Fruit fly (Drosophila melanogaster) whole organism, wandering third instar larva: ENCODE data around the gene CG13679.

Source experiments
- Abd-B ChIP-seq: fragments of >200 bp; optimal IDR thresholded peaks from 2 replicates; lab custom pipeline; 2017; ENCODE audit warnings: missing biosample characterization, missing genetic modification characterization
- CG32264 ChIP-seq: fragments of 200-800 bp; sonication (Bioruptor generic); optimal IDR thresholded peaks from 2 replicates; lab custom pipeline; 2016; ENCODE audit warnings: missing biosample characterization, missing genetic modification characterization
- CG9705 ChIP-seq: fragments of 200-800 bp; sonication (Bioruptor generic); optimal IDR thresholded peaks from 2 replicates; lab custom pipeline; 2018; ENCODE audit warnings: missing biosample characterization, mild to moderate bottlenecking, missing genetic modification characterization
- CrebA ChIP-seq: fragments of 200-800 bp; sonication (Bioruptor generic); optimal IDR thresholded peaks from 2 replicates; lab custom pipeline; 2016; ENCODE audit warnings: missing biosample characterization, mild to moderate bottlenecking, missing genetic modification characterization, borderline replicate concordance
- GATAd ChIP-seq: sonication (Bioruptor generic); optimal IDR thresholded peaks from 2 replicates; lab custom pipeline; 2016; ENCODE audit warnings: missing biosample characterization, missing genetic modification characterization
- HLH106 ChIP-seq: fragments of 200-800 bp; optimal IDR thresholded peaks from 3 replicates; lab custom pipeline; 2019; ENCODE audit warnings: missing biosample characterization, mild to moderate bottlenecking, missing genetic modification characterization, moderate library complexity
- Hr78 ChIP-seq: fragments of >200 bp; optimal IDR thresholded peaks from 2 replicates; lab custom pipeline; 2017; ENCODE audit warnings: missing biosample characterization, missing genetic modification characterization
- Hr83 ChIP-seq: fragments of 200-300 bp; sonication (Bioruptor generic); optimal IDR thresholded peaks from 2 replicates; lab custom pipeline; 2016; ENCODE audit warnings: missing biosample characterization, mild to moderate bottlenecking, missing genetic modification characterization, moderate library complexity; ENCODE audit not compliant: poor library complexity, severe bottlenecking
- Jra ChIP-seq: sonication (Bioruptor generic); optimal IDR thresholded peaks from 2 replicates; lab custom pipeline; 2016; ENCODE audit warnings: missing biosample characterization, missing genetic modification characterization
- Mio ChIP-seq: sonication (Bioruptor generic); optimal IDR thresholded peaks from 2 replicates; lab custom pipeline; 2016; ENCODE audit warnings: missing biosample characterization, missing genetic modification characterization
- N ChIP-seq: fragments of >200 bp; optimal IDR thresholded peaks from 2 replicates; lab custom pipeline; 2018; ENCODE audit warnings: missing biosample characterization, missing external identifiers, missing genetic modification characterization
- OdsH ChIP-seq: fragments of 200-800 bp; sonication (Bioruptor generic); optimal IDR thresholded peaks from 2 replicates; lab custom pipeline; 2016; ENCODE audit warnings: missing biosample characterization, mild to moderate bottlenecking, missing genetic modification characterization
- Rel ChIP-seq, 2 experiments: fragments of 200-800 bp; sonication (Bioruptor generic) in 1 of 2; optimal IDR thresholded peaks; 2 replicates in 1 of 2; 3 replicates in 1 of 2; lab custom pipeline; 2016 to 2019; ENCODE audit warnings: mild to moderate bottlenecking in 2 of 2, missing biosample characterization in 2 of 2, missing genetic modification characterization in 2 of 2, moderate library complexity in 1 of 2
- Sp1 ChIP-seq: fragments of 200-800 bp; sonication (Bioruptor generic); optimal IDR thresholded peaks from 3 replicates; lab custom pipeline; 2019; ENCODE audit warnings: missing biosample characterization, mild to moderate bottlenecking, missing genetic modification characterization, moderate library complexity
- Vsx2 ChIP-seq: fragments of 200-300, 225-300 bp; sonication (Bioruptor generic); optimal IDR thresholded peaks from 2 replicates; lab custom pipeline; 2018; ENCODE audit warnings: missing biosample characterization, missing genetic modification characterization; ENCODE audit not compliant: partially characterized antibody
- br ChIP-seq: fragments of 200-800 bp; sonication (Bioruptor generic); optimal IDR thresholded peaks from 2 replicates; lab custom pipeline; 2016; ENCODE audit warnings: missing biosample characterization, missing genetic modification characterization
- brk ChIP-seq: fragments of 200-800 bp; sonication (Bioruptor generic); optimal IDR thresholded peaks from 2 replicates; lab custom pipeline; 2016; ENCODE audit warnings: missing biosample characterization, mild to moderate bottlenecking, missing genetic modification characterization
- dl ChIP-seq, 2 experiments: fragments of 175-275, 200-275 bp in 1 of 2; fragments of 200-275 bp in 1 of 2; sonication (Bioruptor generic); optimal IDR thresholded peaks; lab custom pipeline; 2018; ENCODE audit warnings: mild to moderate bottlenecking in 2 of 2, missing biosample characterization in 2 of 2, missing genetic modification characterization in 2 of 2, moderate library complexity in 2 of 2; ENCODE audit not compliant: partially characterized antibody in 2 of 2, insufficient read depth in 1 of 2
- dmrt93B ChIP-seq: fragments of 200-800 bp; sonication (Bioruptor generic); optimal IDR thresholded peaks from 2 replicates; lab custom pipeline; 2018; ENCODE audit warnings: missing biosample characterization, mild to moderate bottlenecking, missing genetic modification characterization
- dsf ChIP-seq: sonication (Bioruptor generic); optimal IDR thresholded peaks from 2 replicates; lab custom pipeline; 2016; ENCODE audit warnings: missing biosample characterization, missing genetic modification characterization, borderline replicate concordance
- foxo ChIP-seq, 2 experiments: fragments of 200-800 bp; sonication (Bioruptor generic); optimal IDR thresholded peaks; 2 replicates in 1 of 2; 3 replicates in 1 of 2; lab custom pipeline; 2016 to 2017; ENCODE audit warnings: missing biosample characterization in 2 of 2, missing genetic modification characterization in 2 of 2
- fru ChIP-seq: fragments of 200-800 bp; sonication (Bioruptor generic); optimal IDR thresholded peaks from 3 replicates; lab custom pipeline; 2016; ENCODE audit warnings: missing biosample characterization, mild to moderate bottlenecking, missing genetic modification characterization
- h ChIP-seq: fragments of 200-800 bp; sonication (Bioruptor generic); optimal IDR thresholded peaks from 3 replicates; lab custom pipeline; 2016; ENCODE audit warnings: missing biosample characterization, mild to moderate bottlenecking, missing genetic modification characterization
- lola ChIP-seq: fragments of >200 bp; optimal IDR thresholded peaks from 2 replicates; lab custom pipeline; 2017; ENCODE audit warnings: missing biosample characterization, missing genetic modification characterization
- pan ChIP-seq: fragments of >200 bp; optimal IDR thresholded peaks from 2 replicates; lab custom pipeline; 2017
- psq ChIP-seq: fragments of 200-800 bp; sonication (Bioruptor generic); optimal IDR thresholded peaks from 3 replicates; lab custom pipeline; 2017; ENCODE audit warnings: missing biosample characterization, mild to moderate bottlenecking, missing genetic modification characterization, moderate library complexity
- rgr ChIP-seq: fragments of 200-800 bp; sonication (Bioruptor generic); optimal IDR thresholded peaks from 3 replicates; lab custom pipeline; 2016; ENCODE audit warnings: missing biosample characterization, mild to moderate bottlenecking, missing genetic modification characterization
- sage ChIP-seq: fragments of 200-800 bp; sonication (Bioruptor generic); optimal IDR thresholded peaks from 2 replicates; lab custom pipeline; 2016; ENCODE audit warnings: missing biosample characterization, mild to moderate bottlenecking, missing genetic modification characterization
- sv ChIP-seq: fragments of 200-800 bp; sonication (Bioruptor generic); optimal IDR thresholded peaks from 3 replicates; lab custom pipeline; 2016; ENCODE audit warnings: missing biosample characterization, missing genetic modification characterization
- usp ChIP-seq: fragments of >200 bp; optimal IDR thresholded peaks from 2 replicates; lab custom pipeline; 2017; ENCODE audit warnings: missing biosample characterization, missing genetic modification characterization
- woc ChIP-seq: sonication (Bioruptor generic); optimal IDR thresholded peaks from 2 replicates; lab custom pipeline; 2016; ENCODE audit warnings: missing biosample characterization, mild to moderate bottlenecking, missing genetic modification characterization

The CG13679 gene

dm6 chr3L:8210596-8210995, 8.0 kb downstream of the CG13679 start, which contains the start of gene tut:
Gene tut, minus strand, starts transcription at chr3L:8210743.
- TF ChIP-seq Hr78 (GFP tag; lab: Kevin White, UChicago) (no peak), dsf (GFP tag; lab: Kevin White, UChicago) (no peak), sv (GFP tag; lab: Kevin White, UChicago) (no peak), dmrt93B (GFP tag; lab: Kevin White, UChicago) (no peak), brk (GFP tag; lab: Kevin White, UChicago) (no peak), sage (no peak), foxo (GFP tag; optimal IDR thresholded peaks at IDR 0.05; lab: Kevin White, UChicago) (no peak), Sp1 (GFP tag; lab: Kevin White, UChicago) (no peak), Rel (GFP tag; optimal IDR thresholded peaks at IDR 0.05; lab: Kevin White, UChicago) (no peak), Rel (tag; optimal IDR thresholded peaks at IDR 0.05; lab: Kevin White, UChicago) (no peak), woc (GFP tag; lab: Kevin White, UChicago) (no peak), Vsx2 (GFP tag; lab: Kevin White, UChicago) (no peak), CG32264 (GFP tag; lab: Kevin White, UChicago) (no peak), Mio (GFP tag; lab: Kevin White, UChicago) (no peak), GATAd (GFP tag; lab: Kevin White, UChicago) (no peak), pan (lab: Kevin White, UChicago) (no peak), dl (GFP tag; optimal IDR thresholded peaks at IDR 0.05; lab: Kevin White, UChicago; ENCODE audit: insufficient read depth in 1 of 2, partially characterized antibody in 2 of 2) (no peak), fru (GFP tag; lab: Kevin White, UChicago) (no peak), br (GFP tag; lab: Kevin White, UChicago) (no peak)

dm6 chr3L:8211590-8211989, 9.0 kb downstream of the CG13679 start, which contains the start of gene CG8006:
Gene CG8006, plus strand, starts transcription at chr3L:8211890.
- TF ChIP-seq dmrt93B (GFP tag; lab: Kevin White, UChicago) (no peak), CG9705 (GFP tag; lab: Kevin White, UChicago) (no peak), Mio (GFP tag; lab: Kevin White, UChicago) (no peak), Jra (GFP tag; lab: Kevin White, UChicago) (no peak), Hr83 (GFP tag; lab: Kevin White, UChicago) (no peak), dsf (GFP tag; lab: Kevin White, UChicago) (no peak), N (GFP tag; lab: Kevin White, UChicago) (no peak), foxo (GFP tag; optimal IDR thresholded peaks at IDR 0.05; lab: Kevin White, UChicago) (no peak), OdsH (GFP tag; lab: Kevin White, UChicago) (no peak), Abd-B (GFP tag; lab: Kevin White, UChicago) (no peak), CG32264 (GFP tag; lab: Kevin White, UChicago) (no peak), HLH106 (tag; lab: Kevin White, UChicago) (no peak), pan (lab: Kevin White, UChicago) (no peak), CrebA (GFP tag; lab: Kevin White, UChicago) (no peak), Rel (GFP tag; optimal IDR thresholded peaks at IDR 0.05; lab: Kevin White, UChicago) (no peak), Rel (tag; optimal IDR thresholded peaks at IDR 0.05; lab: Kevin White, UChicago) (no peak), Hr78 (GFP tag; lab: Kevin White, UChicago) (no peak)

- TF ChIP-seq Sp1 (GFP tag; lab: Kevin White, UChicago) = no peak
- TF ChIP-seq Vsx2 (GFP tag; lab: Kevin White, UChicago) = no peak
- no peak for TF ChIP-seq GATAd (GFP tag; lab: Kevin White, UChicago)
- TF ChIP-seq psq = no peak
- TF ChIP-seq h = no peak
- TF ChIP-seq usp (GFP tag; lab: Kevin White, UChicago) = no peak
- TF ChIP-seq Jra (GFP tag; lab: Kevin White, UChicago) = no peak
- no peak for TF ChIP-seq OdsH (GFP tag; lab: Kevin White, UChicago)
- TF ChIP-seq dl (GFP tag; optimal IDR thresholded peaks at IDR 0.05; lab: Kevin White, UChicago; ENCODE audit: insufficient read depth in 1 of 2, partially characterized antibody in 2 of 2) = no peak
- no peak for TF ChIP-seq fru (GFP tag; lab: Kevin White, UChicago)
- no peak for TF ChIP-seq lola
These were observed 12.4 kb downstream of the CG13679 start, which contains the start of gene CG8012 for dm6 chr3L:8214980-8215379. Gene CG8012, plus strand, starts transcription at chr3L:8215280.

- TF ChIP-seq fru (GFP tag; lab: Kevin White, UChicago) (no peak), N (GFP tag; lab: Kevin White, UChicago) (no peak), rgr (GFP tag; lab: Kevin White, UChicago) (no peak), dl (GFP tag; optimal IDR thresholded peaks at IDR 0.05; lab: Kevin White, UChicago; ENCODE audit: insufficient read depth in 1 of 2, partially characterized antibody in 2 of 2) (no peak), br (GFP tag; lab: Kevin White, UChicago) (no peak), dmrt93B (GFP tag; lab: Kevin White, UChicago) (no peak)
These were observed 16.3 kb downstream of the CG13679 start, which contains the start of gene CG13674 for dm6 chr3L:8218883-8219282. Gene CG13674, minus strand, starts transcription at chr3L:8218983.
